Worm (Caenorhabditis elegans) whole organism, young adult: ENCODE measurements around the gene Y69E1A.5.
A peak's percentile ranks its signal among the peaks of the same experiment; 100 is the strongest.

Experiments used
- B0019.2 ChIP-seq: fragments of 200-800 bp; sonication (Bioruptor generic); conservative IDR thresholded peaks from 2 replicates; pipeline ENCODE4 v1.3.6; 2022; ENCODE audit warnings: missing genetic modification reagents, missing genetic modification characterization, missing compliant biosample characterization
- B0261.1 ChIP-seq: sonication (generic microtip); optimal IDR thresholded peaks from 2 replicates; lab custom pipeline; 2016; ENCODE audit warnings: mild to moderate bottlenecking, missing genetic modification characterization, moderate library complexity, missing compliant biosample characterization
- C06A6.2 ChIP-seq: fragments of 200-800 bp; sonication (Bioruptor generic); conservative IDR thresholded peaks from 2 replicates; pipeline ENCODE4 v1.3.6; 2022; ENCODE audit warnings: missing genetic modification characterization, missing compliant biosample characterization
- F37B4.10 ChIP-seq: fragments of 200-800 bp; sonication (Bioruptor generic); IDR thresholded peaks from 2 replicates; pipeline ENCODE4 v1.3.6; 2022; ENCODE audit warnings: missing genetic modification characterization, missing compliant biosample characterization
- T07F8.4 ChIP-seq: sonication (generic microtip); optimal IDR thresholded peaks from 2 replicates; lab custom pipeline; 2016; ENCODE audit warnings: mild to moderate bottlenecking, missing genetic modification characterization, moderate library complexity, missing compliant biosample characterization
- Y56A3A.18 ChIP-seq: fragments of 200-800 bp; sonication (Bioruptor generic); IDR thresholded peaks from 2 replicates; pipeline ENCODE4 v1.3.6; 2022; ENCODE audit warnings: missing genetic modification reagents, missing genetic modification characterization, missing compliant biosample characterization
- Y79H2A.3 ChIP-seq: fragments of 200-800 bp; sonication (Bioruptor generic); conservative IDR thresholded peaks from 2 replicates; pipeline ENCODE4 v1.3.6; 2022; ENCODE audit warnings: missing genetic modification reagents, missing genetic modification characterization, missing compliant biosample characterization
- Y95B8A.8 ChIP-seq: fragments of 200-800 bp; sonication (Bioruptor generic); IDR thresholded peaks from 2 replicates; pipeline ENCODE4 v1.3.6; 2022; ENCODE audit warnings: missing genetic modification reagents, missing genetic modification characterization, missing compliant biosample characterization
- attf-3 ChIP-seq: fragments of 200-800 bp; sonication (Bioruptor generic); conservative IDR thresholded peaks from 2 replicates; pipeline ENCODE4 v1.3.6; 2022; ENCODE audit warnings: missing genetic modification reagents, missing genetic modification characterization, missing compliant biosample characterization
- attf-5 ChIP-seq: fragments of 200-800 bp; sonication (Bioruptor generic); optimal IDR thresholded peaks from 2 replicates; lab custom pipeline; 2018; ENCODE audit warnings: mild to moderate bottlenecking, missing genetic modification characterization, missing compliant biosample characterization
- cebp-1 ChIP-seq, 2 experiments: fragments of 200-800 bp in 1 of 2; sonication (Bioruptor generic) in 1 of 2; sonication (generic microtip) in 1 of 2; IDR thresholded peaks in 1 of 2; optimal IDR thresholded peaks in 1 of 2; 2 replicates each; pipeline versions ENCODE4 v1.3.6 to Lab custom; 2017 to 2022; ENCODE audit warnings: missing compliant biosample characterization in 2 of 2, missing genetic modification characterization in 2 of 2, mild to moderate bottlenecking in 1 of 2, missing genetic modification reagents in 1 of 2, moderate library complexity in 1 of 2
- die-1 ChIP-seq: sonication (generic microtip); optimal IDR thresholded peaks from 2 replicates; lab custom pipeline; 2016; ENCODE audit warnings: missing genotype, mild to moderate bottlenecking, missing genetic modification characterization, missing compliant biosample characterization
- dox-1 ChIP-seq: fragments of 200-800 bp; sonication (Bioruptor generic); IDR thresholded peaks from 2 replicates; pipeline ENCODE4 v1.3.6; 2022; ENCODE audit warnings: missing genetic modification reagents, missing genetic modification characterization, missing compliant biosample characterization
- dpff-1 ChIP-seq: sonication (generic microtip); optimal IDR thresholded peaks from 2 replicates; lab custom pipeline; 2017; ENCODE audit warnings: mild to moderate bottlenecking, missing genetic modification characterization, missing compliant biosample characterization
- efl-1 ChIP-seq: fragments of 150-350 bp; optimal IDR thresholded peaks from 2 replicates; lab custom pipeline; 2014; ENCODE audit warnings: missing biosample characterization, missing genetic modification reagents, missing genetic modification characterization
- egl-18 ChIP-seq: fragments of 200-800 bp; sonication (Bioruptor generic); IDR thresholded peaks from 2 replicates; pipeline ENCODE4 v1.3.6; 2022; ENCODE audit warnings: missing genetic modification reagents, missing genetic modification characterization, missing compliant biosample characterization
- ekl-4 ChIP-seq: fragments of 200-800 bp; sonication (Bioruptor generic); IDR thresholded peaks from 2 replicates; pipeline ENCODE4 v1.3.6; 2022; ENCODE audit warnings: missing genetic modification reagents, missing genetic modification characterization, missing compliant biosample characterization
- gei-17 ChIP-seq: fragments of 200-800 bp; sonication (Bioruptor generic); optimal IDR thresholded peaks from 2 replicates; lab custom pipeline; 2018; ENCODE audit warnings: mild to moderate bottlenecking, missing genetic modification characterization, missing compliant biosample characterization
- him-1 ChIP-seq: sonication (generic microtip); optimal IDR thresholded peaks from 2 replicates; lab custom pipeline; 2016; ENCODE audit warnings: missing genotype, missing genetic modification reagents, missing genetic modification characterization, missing compliant biosample characterization
- hmg-1.2 ChIP-seq: fragments of 200-800 bp; sonication (Bioruptor generic); IDR thresholded peaks from 2 replicates; pipeline ENCODE4 v1.3.6; 2022; ENCODE audit warnings: missing genetic modification reagents, missing genetic modification characterization, missing compliant biosample characterization
- lag-1 ChIP-seq: fragments of 200-800 bp; sonication (Bioruptor generic); IDR thresholded peaks from 2 replicates; pipeline ENCODE4 v1.3.6; 2022; ENCODE audit warnings: missing genetic modification reagents, missing genetic modification characterization, missing compliant biosample characterization
- let-607 ChIP-seq, 2 experiments: fragments of 200-800 bp in 1 of 2; sonication (Bioruptor generic) in 1 of 2; sonication (generic microtip) in 1 of 2; optimal IDR thresholded peaks; 2 replicates each; lab custom pipeline; 2016 to 2018; ENCODE audit warnings: mild to moderate bottlenecking in 2 of 2, missing compliant biosample characterization in 2 of 2, missing genetic modification characterization in 2 of 2, moderate library complexity in 2 of 2, missing genotype in 1 of 2
- lin-26 ChIP-seq: fragments of 200-800 bp; sonication (Bioruptor generic); IDR thresholded peaks from 2 replicates; pipeline ENCODE4 v1.3.6; 2022; ENCODE audit warnings: missing genetic modification reagents, missing genetic modification characterization, missing compliant biosample characterization
- lin-40 ChIP-seq: sonication (generic microtip); optimal IDR thresholded peaks from 2 replicates; lab custom pipeline; 2016; ENCODE audit warnings: missing genetic modification characterization, mild to moderate bottlenecking, missing compliant biosample characterization, missing genotype, missing genetic modification reagents
- madf-3 ChIP-seq: fragments of 200-800 bp; sonication (Bioruptor generic); IDR thresholded peaks from 2 replicates; pipeline ENCODE4 v1.3.6; 2022; ENCODE audit warnings: missing genetic modification reagents, missing genetic modification characterization, missing compliant biosample characterization
- mel-28 ChIP-seq: sonication (generic microtip); optimal IDR thresholded peaks from 2 replicates; lab custom pipeline; 2016; ENCODE audit warnings: borderline replicate concordance, mild to moderate bottlenecking, missing genetic modification characterization, missing compliant biosample characterization
- mxl-1 ChIP-seq: sonication (generic microtip); optimal IDR thresholded peaks from 2 replicates; lab custom pipeline; 2016; ENCODE audit warnings: missing genetic modification characterization, missing compliant biosample characterization
- nfyb-1 ChIP-seq: fragments of 200-800 bp; sonication (Bioruptor generic); IDR thresholded peaks from 2 replicates; pipeline ENCODE4 v1.3.6; 2022; ENCODE audit warnings: missing genetic modification reagents, missing genetic modification characterization, missing compliant biosample characterization
- nhr-80 ChIP-seq: sonication (generic microtip); optimal IDR thresholded peaks from 2 replicates; lab custom pipeline; 2016; ENCODE audit warnings: missing genetic modification characterization, missing compliant biosample characterization
- rec-8 ChIP-seq, 2 experiments: sonication (generic microtip); optimal IDR thresholded peaks; 2 replicates each; lab custom pipeline; 2016; ENCODE audit warnings: mild to moderate bottlenecking in 2 of 2, missing genetic modification characterization in 2 of 2, missing genetic modification reagents in 2 of 2, missing genotype in 2 of 2, missing biosample characterization in 1 of 2, missing compliant biosample characterization in 1 of 2, moderate library complexity in 1 of 2
- repo-1 ChIP-seq: sonication (generic microtip); optimal IDR thresholded peaks from 2 replicates; lab custom pipeline; 2017; ENCODE audit warnings: mild to moderate bottlenecking, missing genetic modification characterization, missing compliant biosample characterization
- sdz-38 ChIP-seq: sonication (generic microtip); optimal IDR thresholded peaks from 2 replicates; lab custom pipeline; 2016; ENCODE audit warnings: missing genotype, missing genetic modification characterization, missing compliant biosample characterization
- sea-2 ChIP-seq: fragments of 200-800 bp; sonication (Bioruptor generic); IDR thresholded peaks from 2 replicates; pipeline ENCODE4 v1.3.6; 2022; ENCODE audit warnings: missing genetic modification characterization, missing compliant biosample characterization
- snpc-1.1 ChIP-seq: sonication (generic microtip); optimal IDR thresholded peaks from 2 replicates; lab custom pipeline; 2017; ENCODE audit warnings: missing genetic modification characterization, mild to moderate bottlenecking, missing compliant biosample characterization, antibody characterized with exemption, moderate library complexity, missing genotype, missing genetic modification reagents; ENCODE audit not compliant: insufficient read depth
- snpc-3.4 ChIP-seq: sonication (generic microtip); optimal IDR thresholded peaks from 2 replicates; lab custom pipeline; 2017; ENCODE audit warnings: missing genetic modification characterization, mild to moderate bottlenecking, missing compliant biosample characterization, antibody characterized with exemption, moderate library complexity, missing genotype, missing genetic modification reagents
- snpc-4 ChIP-seq, 5 experiments: fragments of 150-350 bp in 1 of 5; sonication (generic microtip) in 4 of 5; optimal IDR thresholded peaks; 2 replicates each; lab custom pipeline; 2014 to 2018; ENCODE audit warnings: missing genetic modification characterization in 5 of 5, missing biosample characterization in 3 of 5, antibody characterized with exemption in 2 of 5, mild to moderate bottlenecking in 2 of 5, missing compliant biosample characterization in 2 of 5, missing genotype in 2 of 5, moderate library complexity in 2 of 5, missing genetic modification reagents in 1 of 5
- somi-1 ChIP-seq: fragments of 200-800 bp; sonication (Bioruptor generic); optimal IDR thresholded peaks from 2 replicates; lab custom pipeline; 2018; ENCODE audit warnings: mild to moderate bottlenecking, missing genetic modification characterization, missing compliant biosample characterization
- tbp1 ChIP-seq: fragments of 200-800 bp; sonication (Bioruptor generic); optimal IDR thresholded peaks from 2 replicates; lab custom pipeline; 2018; ENCODE audit warnings: mild to moderate bottlenecking, missing genetic modification characterization, missing compliant biosample characterization
- tlf-1 ChIP-seq: fragments of 200-800 bp; sonication (Bioruptor generic); optimal IDR thresholded peaks from 2 replicates; lab custom pipeline; 2018; ENCODE audit warnings: mild to moderate bottlenecking, missing genetic modification characterization, missing compliant biosample characterization
- xnd-1 ChIP-seq: sonication (generic microtip); optimal IDR thresholded peaks from 2 replicates; lab custom pipeline; 2016; ENCODE audit warnings: missing genotype, missing genetic modification reagents, missing genetic modification characterization, missing compliant biosample characterization
- zim-3 ChIP-seq: sonication (generic microtip); optimal IDR thresholded peaks from 2 replicates; lab custom pipeline; 2017; ENCODE audit warnings: mild to moderate bottlenecking, missing genetic modification characterization, moderate library complexity, missing compliant biosample characterization
- ztf-18 ChIP-seq: sonication (generic microtip); optimal IDR thresholded peaks from 2 replicates; lab custom pipeline; 2016; ENCODE audit warnings: missing genotype, mild to moderate bottlenecking, missing genetic modification characterization, missing compliant biosample characterization
- ztf-26 ChIP-seq: sonication (generic microtip); optimal IDR thresholded peaks from 2 replicates; lab custom pipeline; 2017; ENCODE audit warnings: missing genetic modification characterization, missing compliant biosample characterization
- ztf-3 ChIP-seq: fragments of 200-800 bp; sonication (Bioruptor generic); optimal IDR thresholded peaks from 2 replicates; lab custom pipeline; 2018; ENCODE audit warnings: mild to moderate bottlenecking, missing genetic modification characterization, missing compliant biosample characterization

Gene Y69E1A.5

ce11 chrIV:10978641-10979040, 21.2 kb upstream of the Y69E1A.5 start:
- TF ChIP-seq hmg-1.2 (0 out of 2 replicates have a peak, but pooled peaks have one; percentile 9), F37B4.10 (no peak)

ce11 chrIV:10975968-10976367, 18.5 kb upstream of the Y69E1A.5 start:
- peak; percentile 44 for TF ChIP-seq nhr-80
- TF ChIP-seq rec-8 (tag; optimal IDR thresholded peaks at IDR 0.05; lab: Kevin White, UChicago) = no peak
- peak; percentile 66 for TF ChIP-seq ztf-26
- no peak for TF ChIP-seq snpc-4 (GFP tag; optimal IDR thresholded peaks at IDR 0.05; lab: Kevin White, UChicago)
- no peak for TF ChIP-seq snpc-4 (tag; optimal IDR thresholded peaks at IDR 0.05; lab: Kevin White, UChicago)
- TF ChIP-seq xnd-1 (tag; lab: Kevin White, UChicago) = no peak
- no peak for TF ChIP-seq sdz-38
- TF ChIP-seq hmg-1.2 = peak; percentile 44; the same call in 1 of the 2 replicates
- no peak for TF ChIP-seq repo-1
- no peak for TF ChIP-seq dpff-1
- no peak for TF ChIP-seq F37B4.10
- TF ChIP-seq ekl-4 (GFP tag; lab: Robert Waterston, UW) = 0 out of 2 replicates have a peak, but pooled peaks have one; percentile 7
- TF ChIP-seq zim-3 (tag; lab: Kevin White, UChicago) = no peak
- peak; percentile 62; the same call in 1 of the 2 replicates for TF ChIP-seq C06A6.2 (GFP tag; lab: Robert Waterston, UW)
- peak; percentile 61 for TF ChIP-seq lin-40
- no peak for TF ChIP-seq mxl-1 (tag; lab: Kevin White, UChicago)
- TF ChIP-seq Y56A3A.18 = no peak
- TF ChIP-seq cebp-1 (GFP tag; IDR thresholded peaks at IDR 0.05; lab: Robert Waterston, UW) = no peak
- peak; percentile 32 for TF ChIP-seq cebp-1 (tag; optimal IDR thresholded peaks at IDR 0.05; lab: Kevin White, UChicago)
- no peak for TF ChIP-seq B0019.2
- no peak for TF ChIP-seq B0261.1
- TF ChIP-seq dox-1 = 0 out of 2 replicates have a peak, but pooled peaks have one; percentile 28
- no peak for TF ChIP-seq lag-1 (GFP tag; lab: Robert Waterston, UW)
- no peak for TF ChIP-seq T07F8.4 (tag; lab: Kevin White, UChicago)
- TF ChIP-seq somi-1 (GFP tag; lab: Kevin White, UChicago) = peak; percentile 37
- TF ChIP-seq attf-3 (GFP tag; lab: Robert Waterston, UW) = no peak
- no peak for TF ChIP-seq nfyb-1 (GFP tag; lab: Robert Waterston, UW)
- TF ChIP-seq, all 124 proteins: peak for 9

DNA sequence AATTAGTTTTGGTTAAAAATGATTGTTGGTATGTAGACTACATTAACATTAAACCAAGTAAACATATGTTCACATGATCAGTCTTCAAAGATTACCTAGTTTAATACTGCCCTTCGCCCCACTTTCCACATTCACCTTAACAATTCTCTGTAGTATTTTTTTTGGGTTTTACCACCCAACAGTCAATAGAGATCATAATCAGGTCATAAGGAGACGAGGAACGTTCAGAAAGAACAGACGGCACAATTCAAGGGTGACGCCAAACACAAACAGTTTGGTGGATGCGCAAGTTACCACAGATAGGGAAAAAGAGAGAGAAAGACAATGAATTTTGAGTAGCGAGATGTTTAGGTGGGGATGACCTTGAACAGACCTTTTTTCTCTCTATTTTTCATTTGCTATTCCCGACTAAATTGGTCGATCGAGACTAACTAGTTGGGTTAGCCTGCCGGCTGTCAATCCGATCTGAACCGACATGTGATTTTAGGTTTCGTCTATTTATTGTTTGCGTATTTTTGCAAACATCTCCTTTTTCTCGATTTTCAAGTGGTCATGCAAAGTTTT, 14.3 kb upstream of the Y69E1A.5 start:
- no peak for TF ChIP-seq egl-18 (GFP tag; lab: Robert Waterston, UW)
- TF ChIP-seq ekl-4 (GFP tag; lab: Robert Waterston, UW) = no peak
- no peak for TF ChIP-seq B0019.2
- no peak for TF ChIP-seq efl-1 (GFP tag; lab: Kevin White, UChicago)
- TF ChIP-seq Y79H2A.3 (GFP tag; lab: Robert Waterston, UW) = no peak
- no peak for TF ChIP-seq Y95B8A.8 (GFP tag; lab: Robert Waterston, UW)
- no peak for TF ChIP-seq tbp1 (GFP tag; lab: Kevin White, UChicago)
- no peak for TF ChIP-seq sea-2
- TF ChIP-seq let-607 (tag; optimal IDR thresholded peaks at IDR 0.05; lab: Kevin White, UChicago) = no peak
- TF ChIP-seq snpc-1.1 (tag; lab: Kevin White, UChicago) = no peak
- no peak for TF ChIP-seq attf-5 (GFP tag; lab: Kevin White, UChicago)
- no peak for TF ChIP-seq him-1 (tag; lab: Kevin White, UChicago)
- TF ChIP-seq nhr-80 = peak; percentile 27
- no peak for TF ChIP-seq gei-17 (GFP tag; lab: Kevin White, UChicago)
- no peak for TF ChIP-seq madf-3 (GFP tag; lab: Robert Waterston, UW)
- TF ChIP-seq ztf-18 (tag; lab: Kevin White, UChicago) = no peak
- no peak for TF ChIP-seq nfyb-1 (GFP tag; lab: Robert Waterston, UW)
- no peak for TF ChIP-seq snpc-3.4
- no peak for TF ChIP-seq cebp-1 (GFP tag; IDR thresholded peaks at IDR 0.05; lab: Robert Waterston, UW)
- peak; percentile 29 for TF ChIP-seq cebp-1 (tag; optimal IDR thresholded peaks at IDR 0.05; lab: Kevin White, UChicago)
- TF ChIP-seq ztf-3 = no peak
- TF ChIP-seq lin-26 (GFP tag; lab: Robert Waterston, UW) = no peak
- TF ChIP-seq tlf-1 (GFP tag; lab: Kevin White, UChicago) = no peak
- no peak for TF ChIP-seq mel-28
- TF ChIP-seq die-1 (tag; lab: Kevin White, UChicago) = no peak
